Fruit fly (Drosophila melanogaster): ENCODE data around the gene Sdhaf3.

Sdhaf3 gene

DNA sequence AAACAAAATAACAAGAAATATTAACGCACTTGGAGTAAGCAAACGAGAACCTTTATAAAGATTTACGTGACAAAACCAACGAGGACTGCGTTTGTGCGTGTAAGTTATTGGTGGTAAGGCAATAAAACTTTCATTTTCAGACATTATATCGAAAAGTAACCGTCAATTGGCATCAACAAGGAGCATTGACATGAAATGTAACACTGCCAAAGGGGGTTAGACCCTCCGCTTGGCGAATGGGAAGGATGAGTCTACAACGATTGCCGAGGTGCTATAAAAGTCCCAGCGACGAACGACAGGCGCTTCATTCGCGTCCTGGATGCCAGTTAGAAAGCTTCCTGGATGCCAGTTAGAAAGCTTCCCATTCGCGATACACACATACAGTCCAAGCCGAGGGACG lies 10.0 kb downstream of the Sdhaf3 start, which contains the start of gene Gyc89Da:
Gene Gyc89Da (plus strand): TSS at position 301 of the 400 bp plus-strand sequence.
- no peak for TF ChIP-seq usp (GFP tag; optimal IDR thresholded peaks at IDR 0.05)
- TF ChIP-seq psq (optimal IDR thresholded peaks at IDR 0.05) = no peak
- no peak for TF ChIP-seq EcR (GFP tag; optimal IDR thresholded peaks at IDR 0.05)
- no peak for TF ChIP-seq pan (optimal IDR thresholded peaks at IDR 0.05)
- no peak for TF ChIP-seq Dll (optimal IDR thresholded peaks at IDR 0.05)
- no peak for TF ChIP-seq CG8478 (optimal IDR thresholded peaks at IDR 0.05)

DNA sequence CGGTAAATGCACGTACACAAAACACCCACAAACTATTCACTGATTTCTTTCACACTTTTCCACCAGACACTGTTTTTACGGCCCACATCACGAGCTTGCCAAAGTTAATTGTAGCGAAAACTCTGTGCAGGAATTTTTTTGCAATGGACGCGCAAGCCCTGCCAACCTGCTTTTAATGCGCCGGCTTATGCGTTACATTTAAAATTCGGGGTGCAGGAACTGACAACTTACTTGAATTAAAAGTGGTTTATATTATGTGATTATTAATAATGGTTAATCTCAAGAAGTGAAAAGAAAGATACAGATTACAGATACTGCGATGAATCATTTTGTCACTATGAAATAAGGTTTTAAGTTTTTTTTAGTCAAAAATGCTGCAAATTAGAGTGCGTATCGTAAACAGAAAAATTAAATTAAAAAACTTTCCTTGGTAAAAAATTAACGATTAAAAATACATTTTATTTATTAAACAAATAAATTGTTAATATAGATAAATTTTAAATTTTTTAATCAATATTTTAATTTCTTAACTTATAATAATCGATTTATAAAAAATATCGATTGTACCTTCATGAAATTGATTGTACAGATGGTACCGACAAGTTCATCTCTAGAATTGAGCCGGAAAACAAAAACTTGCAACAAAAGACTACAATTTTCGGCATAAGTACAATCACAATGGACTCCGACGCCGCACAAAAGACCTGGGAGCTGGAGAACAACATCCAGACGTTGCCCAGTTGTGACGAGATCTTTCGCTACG lies 12.6 kb downstream of the Sdhaf3 start, which contains the start of the genes CG42232 and CSN5:
Gene CG42232 (minus strand): TSS at position 163 of the 763 bp plus-strand sequence.
Gene CSN5 (plus strand): TSS at position 599 of the 763 bp plus-strand sequence.
- TF ChIP-seq usp (GFP tag; optimal IDR thresholded peaks at IDR 0.05) = no peak
- TF ChIP-seq EcR (GFP tag; optimal IDR thresholded peaks at IDR 0.05) = no peak
- no peak for TF ChIP-seq Dll (optimal IDR thresholded peaks at IDR 0.05)
- TF ChIP-seq pan (optimal IDR thresholded peaks at IDR 0.05) = no peak
- no peak for TF ChIP-seq CG8478 (optimal IDR thresholded peaks at IDR 0.05)
- TF ChIP-seq psq (optimal IDR thresholded peaks at IDR 0.05) = no peak

DNA sequence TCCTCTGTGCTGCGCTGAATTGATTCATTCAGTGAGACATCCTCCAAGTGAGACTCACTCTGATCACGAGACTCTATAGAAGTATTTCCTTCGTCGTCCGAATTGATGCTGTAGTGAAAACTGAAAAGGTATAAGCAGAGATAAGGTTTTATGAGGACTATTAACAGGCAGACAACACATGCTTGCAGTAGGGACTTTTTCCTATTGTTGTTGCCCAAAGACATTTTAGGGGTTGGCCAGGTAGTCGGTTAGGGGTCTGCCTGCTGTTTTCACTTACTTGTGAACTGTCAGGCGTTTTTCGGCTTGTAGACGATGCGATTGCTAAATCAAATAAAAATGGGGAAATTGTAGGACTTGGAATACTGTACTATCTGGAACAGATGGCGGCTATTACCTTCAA lies 13.7 kb downstream of the Sdhaf3 start:
- TF ChIP-seq Dll (optimal IDR thresholded peaks at IDR 0.05) (no peak), usp (GFP tag; optimal IDR thresholded peaks at IDR 0.05) (no peak), pan (optimal IDR thresholded peaks at IDR 0.05) (no peak), CG8478 (optimal IDR thresholded peaks at IDR 0.05) (no peak), psq (optimal IDR thresholded peaks at IDR 0.05) (no peak)

DNA sequence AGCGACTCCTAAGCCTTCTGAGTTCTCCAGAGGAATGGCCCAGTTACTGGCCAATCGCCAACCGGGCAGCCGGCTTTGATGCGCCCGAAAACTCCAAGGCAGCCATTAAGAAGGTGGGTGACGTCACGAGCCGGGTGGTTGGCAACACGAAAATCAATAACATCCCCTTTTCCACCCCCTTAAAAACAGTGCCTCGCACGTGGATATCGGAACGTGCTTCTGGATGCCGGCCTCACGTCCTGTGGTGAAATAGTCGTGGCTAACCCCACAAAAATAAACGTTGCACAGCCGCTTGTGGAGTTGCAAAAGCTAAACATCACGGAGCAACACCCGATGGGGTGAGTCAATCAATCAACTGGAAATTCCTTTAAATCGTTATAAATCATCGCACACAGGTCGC lies 25.6 kb downstream of the Sdhaf3 start:
- TF ChIP-seq CG8478 (optimal IDR thresholded peaks at IDR 0.05) (no peak), Dll (optimal IDR thresholded peaks at IDR 0.05) (no peak), psq (optimal IDR thresholded peaks at IDR 0.05) (no peak), EcR (GFP tag; optimal IDR thresholded peaks at IDR 0.05) (no peak), usp (GFP tag; optimal IDR thresholded peaks at IDR 0.05) (no peak), pan (optimal IDR thresholded peaks at IDR 0.05) (no peak)

DNA sequence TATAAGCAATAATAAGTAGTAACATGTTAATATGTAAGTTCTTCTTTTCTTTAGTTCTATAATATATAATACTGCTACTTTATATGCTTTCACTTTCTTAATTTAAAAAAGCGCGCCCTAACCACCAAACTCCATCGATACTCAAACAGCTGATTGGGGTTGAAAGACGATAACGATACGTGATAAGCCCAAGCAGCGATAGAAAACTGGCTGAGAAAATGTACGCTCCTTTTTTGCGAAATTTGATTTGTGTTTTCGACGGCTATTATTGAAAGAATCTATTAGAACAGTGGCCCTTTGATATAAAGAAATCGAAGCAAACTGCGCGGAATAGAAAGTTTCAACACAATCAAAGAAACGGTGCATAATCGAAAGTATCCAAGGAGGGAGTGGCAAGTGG lies 26.4 kb downstream of the Sdhaf3 start, which contains the start of gene CG14883:
Gene CG14883 (plus strand): TSS at position 178 of the 400 bp plus-strand sequence.
- no peak for TF ChIP-seq EcR (GFP tag; optimal IDR thresholded peaks at IDR 0.05)
- TF ChIP-seq psq (optimal IDR thresholded peaks at IDR 0.05) = no peak
- no peak for TF ChIP-seq usp (GFP tag; optimal IDR thresholded peaks at IDR 0.05)
- TF ChIP-seq CG8478 (optimal IDR thresholded peaks at IDR 0.05) = no peak
- TF ChIP-seq Dll (optimal IDR thresholded peaks at IDR 0.05) = no peak
- TF ChIP-seq pan (optimal IDR thresholded peaks at IDR 0.05) = no peak

DNA sequence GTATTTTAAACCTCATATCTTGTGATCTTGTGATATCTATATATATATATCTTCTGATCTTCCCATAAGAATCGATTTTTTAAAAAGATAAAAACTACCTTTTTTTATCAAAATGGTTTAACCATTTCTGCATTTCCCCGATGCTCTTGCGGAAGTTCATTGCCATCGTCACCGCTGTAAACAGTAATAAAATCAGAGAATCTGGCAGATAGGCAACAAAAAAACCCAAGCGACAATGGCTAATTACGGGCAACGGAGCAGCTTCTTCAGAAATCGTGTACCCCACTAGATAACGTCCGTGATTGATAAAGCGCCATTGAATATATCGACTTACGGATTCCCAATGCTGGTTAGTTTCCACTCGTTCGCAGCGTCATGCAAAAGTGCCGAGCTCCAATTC lies 28.1 kb downstream of the Sdhaf3 start, which contains the start of gene CG10405:
Gene CG10405 (plus strand): TSS at position 301 of the 400 bp plus-strand sequence.
- TF ChIP-seq pan (optimal IDR thresholded peaks at IDR 0.05) (no peak), EcR (GFP tag; optimal IDR thresholded peaks at IDR 0.05) (no peak), CG8478 (optimal IDR thresholded peaks at IDR 0.05) (no peak), usp (GFP tag; optimal IDR thresholded peaks at IDR 0.05) (no peak), psq (optimal IDR thresholded peaks at IDR 0.05) (no peak), Dll (optimal IDR thresholded peaks at IDR 0.05) (no peak)

DNA sequence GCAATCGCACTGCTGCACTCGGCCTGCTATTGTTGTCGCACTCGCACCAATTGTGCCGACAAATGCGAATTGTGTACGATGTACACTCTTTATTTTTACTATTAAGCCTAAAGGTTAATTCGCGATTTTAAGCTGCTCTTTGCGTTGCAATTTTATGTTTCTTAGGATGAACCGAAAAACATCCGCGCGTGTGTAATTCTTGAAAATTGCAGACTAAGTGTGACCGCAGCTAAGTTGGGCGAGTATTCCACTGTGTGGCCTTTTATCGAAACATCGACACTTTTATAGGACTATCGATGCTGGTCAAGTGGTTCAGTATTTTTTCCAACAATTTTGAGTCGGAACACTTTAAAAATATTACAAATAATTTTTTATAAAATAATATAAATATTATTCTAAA lies 28.7 kb downstream of the Sdhaf3 start, which contains the start of gene Pak3:
Gene Pak3 (minus strand): TSS at position 225 of the 400 bp plus-strand sequence.
- TF ChIP-seq pan (optimal IDR thresholded peaks at IDR 0.05) = no peak
- no peak for TF ChIP-seq Dll (optimal IDR thresholded peaks at IDR 0.05)
- TF ChIP-seq psq (optimal IDR thresholded peaks at IDR 0.05) = no peak
- no peak for TF ChIP-seq EcR (GFP tag; optimal IDR thresholded peaks at IDR 0.05)
- no peak for TF ChIP-seq CG8478 (optimal IDR thresholded peaks at IDR 0.05)
- TF ChIP-seq usp (GFP tag; optimal IDR thresholded peaks at IDR 0.05) = no peak

DNA sequence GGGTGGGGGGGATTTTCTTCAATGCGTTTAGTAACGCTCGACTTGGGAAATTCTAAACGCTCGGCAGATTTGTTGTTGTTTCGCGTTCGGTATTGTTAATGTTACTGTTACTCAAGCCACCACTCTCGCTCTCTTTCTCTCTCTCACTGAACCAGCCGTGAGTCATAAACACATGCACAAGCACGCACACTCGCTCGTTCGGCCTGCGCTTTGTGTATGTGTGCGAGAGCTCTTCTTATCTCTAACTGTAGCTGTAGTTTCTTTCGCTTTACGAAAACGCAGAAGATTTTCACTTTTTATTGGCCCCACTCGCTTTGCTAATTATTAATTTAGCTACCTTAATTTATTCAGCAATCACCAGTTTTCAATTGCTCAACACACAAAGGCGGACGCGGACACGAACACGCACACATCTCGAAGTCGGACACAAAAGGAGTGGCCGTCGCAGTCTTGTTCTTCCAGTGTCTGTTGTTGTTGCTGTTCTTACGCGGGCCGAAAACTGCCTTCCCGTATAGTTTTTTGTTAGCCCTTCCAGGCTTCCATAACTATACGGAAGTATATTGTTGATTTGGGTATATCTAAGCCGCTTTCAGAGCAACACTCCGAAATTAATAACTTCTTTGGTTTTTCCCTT lies 29.2 kb downstream of the Sdhaf3 start:
- peak; percentile 53 for TF ChIP-seq CG8478 (optimal IDR thresholded peaks at IDR 0.05)
- no peak for TF ChIP-seq Dll (optimal IDR thresholded peaks at IDR 0.05)
- no peak for TF ChIP-seq EcR (GFP tag; optimal IDR thresholded peaks at IDR 0.05)
- TF ChIP-seq psq (optimal IDR thresholded peaks at IDR 0.05) = no peak
- TF ChIP-seq usp (GFP tag; optimal IDR thresholded peaks at IDR 0.05) = no peak
- no peak for TF ChIP-seq pan (optimal IDR thresholded peaks at IDR 0.05)

DNA sequence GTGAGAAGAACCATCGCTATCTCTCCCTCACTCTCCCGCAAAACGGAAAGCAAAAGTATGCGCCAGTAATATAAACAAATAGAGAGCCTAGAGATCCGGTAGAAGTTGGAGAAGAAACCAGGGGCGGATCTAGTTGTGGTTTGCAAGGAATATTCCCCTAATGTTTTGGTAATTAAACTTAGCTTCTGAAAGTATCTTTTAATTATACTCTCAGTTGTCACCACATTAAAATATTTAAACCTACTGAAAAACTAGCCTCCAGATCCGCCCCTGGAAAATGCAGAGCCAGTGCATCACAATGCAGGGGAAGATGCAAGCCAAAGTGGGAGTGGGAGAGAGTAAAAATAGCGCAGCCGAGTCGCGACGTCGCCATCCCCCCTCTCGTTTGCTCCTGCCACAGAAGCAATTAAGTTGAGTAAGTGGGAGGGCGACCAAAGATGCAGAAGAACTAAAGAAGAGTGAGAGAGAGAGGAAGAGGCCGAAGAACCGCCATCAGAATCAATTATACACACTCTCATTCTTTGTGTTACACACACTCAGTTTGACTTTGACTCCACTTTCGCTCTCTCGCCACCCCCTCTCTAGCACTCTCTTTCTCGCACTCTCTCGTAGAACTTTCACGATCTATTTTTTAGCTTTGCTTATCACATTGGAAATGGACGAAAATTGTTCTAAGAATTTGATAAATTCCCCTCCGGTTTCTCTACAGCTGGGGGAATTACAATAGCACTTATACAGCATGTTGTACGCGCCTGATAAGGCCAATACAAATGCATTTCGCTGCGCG lies 32.9 kb downstream of the Sdhaf3 start:
- TF ChIP-seq Dll (optimal IDR thresholded peaks at IDR 0.05) (no peak), EcR (GFP tag; optimal IDR thresholded peaks at IDR 0.05) (peak in 1 of 2 experiments; percentile 34)

DNA sequence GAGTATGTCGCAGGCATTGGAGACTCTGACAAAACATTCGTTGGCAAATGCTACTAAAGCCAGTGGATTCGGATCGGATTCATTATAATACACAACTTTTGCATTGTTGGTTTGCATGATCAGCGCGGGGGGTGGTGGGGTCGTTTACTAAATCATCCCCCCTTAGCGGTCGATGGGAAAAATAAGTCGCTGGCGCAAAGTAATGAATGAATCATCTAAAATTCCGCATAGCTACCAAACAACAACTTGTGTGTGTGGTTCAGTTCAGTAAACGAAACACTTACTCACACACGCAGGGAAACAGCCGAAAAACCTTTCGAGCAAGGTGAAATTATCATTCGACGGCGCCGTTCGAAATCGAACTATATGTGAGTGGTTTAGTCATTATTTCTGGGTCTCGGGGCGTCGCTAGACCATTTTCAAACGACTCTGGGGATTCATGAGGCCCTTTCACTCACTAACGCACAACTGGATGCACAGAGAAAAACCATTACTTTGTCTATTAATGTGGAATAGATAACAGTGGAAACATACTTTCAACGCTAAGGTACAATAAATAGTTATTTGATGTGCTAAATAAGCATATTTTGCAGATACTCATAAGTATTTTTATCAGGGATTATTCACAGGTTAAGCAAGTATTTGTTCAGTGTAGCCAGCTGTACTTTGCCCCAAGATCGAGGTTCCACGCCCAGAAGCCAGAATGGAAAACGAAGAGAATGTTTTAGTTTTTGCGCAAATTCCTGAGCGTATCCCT lies 33.7 kb downstream of the Sdhaf3 start:
- TF ChIP-seq psq (optimal IDR thresholded peaks at IDR 0.05) (no peak), pan (optimal IDR thresholded peaks at IDR 0.05) (no peak), EcR (GFP tag; optimal IDR thresholded peaks at IDR 0.05) (no peak), CG8478 (optimal IDR thresholded peaks at IDR 0.05) (no peak), usp (GFP tag; optimal IDR thresholded peaks at IDR 0.05) (no peak), Dll (optimal IDR thresholded peaks at IDR 0.05) (no peak)

Measured in whole organism.